Fruit fly (Drosophila melanogaster) whole organism, embryonic: Measurements from ENCODE around the gene SerRS.

Experiments
- Atf3 ChIP-seq: fragments of 200-800 bp; sonication (Bioruptor generic); optimal IDR thresholded peaks from 3 replicates; lab custom pipeline; 2016; ENCODE audit warnings: missing biosample characterization, missing genetic modification characterization
- Awh ChIP-seq: fragments of 200-800 bp; sonication (Bioruptor generic); IDR thresholded peaks from 2 replicates; pipeline ENCODE4, ENCODE4 v1.3.6; 2022; ENCODE audit warnings: missing biosample characterization, missing genetic modification characterization
- B-H1 ChIP-seq: fragments of 200-800 bp; sonication (Bioruptor generic); IDR thresholded peaks from 3 replicates; pipeline ENCODE4 v1.3.6; 2022; ENCODE audit warnings: missing biosample characterization, missing genetic modification characterization
- Bteb2 ChIP-seq: fragments of 200-800 bp; sonication (Bioruptor generic); optimal IDR thresholded peaks from 2 replicates; lab custom pipeline; 2016; ENCODE audit warnings: missing biosample characterization, missing genetic modification characterization
- CG10267 ChIP-seq: fragments of 200-800 bp; sonication (Bioruptor generic); optimal IDR thresholded peaks from 2 replicates; lab custom pipeline; 2018; ENCODE audit warnings: missing biosample characterization, mild to moderate bottlenecking, missing genetic modification characterization, moderate library complexity
- CG10431 ChIP-seq: fragments of 200-800 bp; sonication (Bioruptor generic); optimal IDR thresholded peaks from 3 replicates; lab custom pipeline; 2018; ENCODE audit warnings: missing biosample characterization, mild to moderate bottlenecking, missing genetic modification characterization
- CG11695 ChIP-seq: fragments of 200-800 bp; sonication (Bioruptor generic); IDR thresholded peaks from 3 replicates; pipeline ENCODE4 v1.3.6; 2022; ENCODE audit warnings: missing biosample characterization, missing genetic modification characterization
- CG12769 ChIP-seq: fragments of 200-800 bp; sonication (Bioruptor generic); optimal IDR thresholded peaks from 2 replicates; lab custom pipeline; 2019; ENCODE audit warnings: missing biosample characterization, mild to moderate bottlenecking, missing genetic modification characterization, moderate library complexity
- CG1603 ChIP-seq: fragments of 200-800 bp; sonication (Bioruptor generic); optimal IDR thresholded peaks from 2 replicates; lab custom pipeline; 2019; ENCODE audit warnings: missing biosample characterization, mild to moderate bottlenecking, missing genetic modification characterization, moderate library complexity
- CG16813 ChIP-seq: fragments of 200-800 bp; sonication (Bioruptor generic); IDR thresholded peaks from 3 replicates; pipeline ENCODE4 v1.3.6; 2022; ENCODE audit warnings: missing biosample characterization, missing genetic modification characterization; ENCODE audit not compliant: partially characterized antibody
- CG18619 ChIP-seq: fragments of 200-800 bp; sonication (Bioruptor generic); optimal IDR thresholded peaks from 3 replicates; lab custom pipeline; 2017; ENCODE audit warnings: missing biosample characterization, mild to moderate bottlenecking, missing genetic modification characterization
- CG30020 ChIP-seq: fragments of 200-800 bp; optimal IDR thresholded peaks from 2 replicates; lab custom pipeline; 2019; ENCODE audit warnings: missing biosample characterization, mild to moderate bottlenecking, missing genetic modification characterization, moderate library complexity
- CG34376 ChIP-seq: fragments of 200-800 bp; sonication (Bioruptor generic); optimal IDR thresholded peaks from 2 replicates; lab custom pipeline; 2018; ENCODE audit warnings: missing biosample characterization, mild to moderate bottlenecking, missing genetic modification characterization
- CG5245 ChIP-seq: fragments of 200-800 bp; sonication (Bioruptor generic); optimal IDR thresholded peaks from 3 replicates; lab custom pipeline; 2016; ENCODE audit warnings: missing biosample characterization, missing genetic modification characterization
- CG6254 ChIP-seq: fragments of 200-800 bp; sonication (Bioruptor generic); optimal IDR thresholded peaks from 3 replicates; lab custom pipeline; 2017; ENCODE audit warnings: mild to moderate bottlenecking, missing biosample characterization, missing genetic modification reagents, missing genetic modification characterization
- CG6654 ChIP-seq: fragments of 200-800 bp; sonication (Bioruptor generic); optimal IDR thresholded peaks from 2 replicates; lab custom pipeline; 2017; ENCODE audit warnings: missing biosample characterization, mild to moderate bottlenecking, missing genetic modification characterization
- CG6813 ChIP-seq: fragments of 200-800 bp; sonication (Bioruptor generic); optimal IDR thresholded peaks from 2 replicates; lab custom pipeline; 2017; ENCODE audit warnings: missing biosample characterization, missing genetic modification characterization, mild to moderate bottlenecking, moderate library complexity, missing genetic modification reagents
- CG7963 ChIP-seq: fragments of 200-800 bp; sonication (Bioruptor generic); IDR thresholded peaks from 3 replicates; pipeline ENCODE4 v1.3.6; 2022; ENCODE audit warnings: missing biosample characterization, missing genetic modification characterization; ENCODE audit not compliant: partially characterized antibody
- CG8359 ChIP-seq: fragments of 200-800 bp; sonication (Bioruptor generic); optimal IDR thresholded peaks from 2 replicates; lab custom pipeline; 2017; ENCODE audit warnings: missing biosample characterization, mild to moderate bottlenecking, missing genetic modification characterization, borderline replicate concordance
- CG8765 ChIP-seq: fragments of 200-800 bp; sonication (Bioruptor generic); IDR thresholded peaks from 2 replicates; pipeline ENCODE4 v1.3.6; 2022; ENCODE audit warnings: missing biosample characterization, missing genetic modification characterization
- CG8924 ChIP-seq: fragments of 200-800 bp; optimal IDR thresholded peaks from 3 replicates; lab custom pipeline; 2019; ENCODE audit warnings: missing biosample characterization, mild to moderate bottlenecking, missing genetic modification characterization, moderate library complexity
- Dip3 ChIP-seq: fragments of 200-800 bp; sonication (Bioruptor generic); optimal IDR thresholded peaks from 3 replicates; lab custom pipeline; 2016; ENCODE audit warnings: missing biosample characterization, missing genetic modification characterization
- Dp ChIP-seq: fragments of 200-800 bp; sonication (Bioruptor generic); optimal IDR thresholded peaks from 2 replicates; lab custom pipeline; 2018; ENCODE audit warnings: missing biosample characterization, mild to moderate bottlenecking, missing genetic modification characterization, moderate library complexity
- Hr51 ChIP-seq, 2 experiments: fragments of 200-800 bp; sonication (Bioruptor generic); optimal IDR thresholded peaks; 2 replicates in 1 of 2; 3 replicates in 1 of 2; lab custom pipeline; 2016 to 2018; ENCODE audit warnings: missing biosample characterization in 2 of 2, missing genetic modification characterization in 2 of 2, mild to moderate bottlenecking in 1 of 2, moderate library complexity in 1 of 2
- Mes4 ChIP-seq: fragments of 200-800 bp; sonication (Bioruptor generic); optimal IDR thresholded peaks from 2 replicates; lab custom pipeline; 2016; ENCODE audit warnings: missing biosample characterization, missing genetic modification characterization
- NfI ChIP-seq: fragments of 200-800 bp; sonication (Bioruptor generic); optimal IDR thresholded peaks from 3 replicates; lab custom pipeline; 2018; ENCODE audit warnings: missing biosample characterization, mild to moderate bottlenecking, missing genetic modification characterization, moderate library complexity
- Pdp1 ChIP-seq, 2 experiments: fragments of 200-800 bp; sonication (Bioruptor generic); optimal IDR thresholded peaks; 3 replicates each; lab custom pipeline; 2016; ENCODE audit warnings: missing biosample characterization in 2 of 2, missing genetic modification characterization in 2 of 2, mild to moderate bottlenecking in 1 of 2, moderate library complexity in 1 of 2
- Ptx1 ChIP-seq: fragments of 200-800 bp; sonication (Bioruptor generic); IDR thresholded peaks from 2 replicates; pipeline ENCODE4 v1.3.6; 2022; ENCODE audit warnings: missing biosample characterization, missing genetic modification characterization
- Side ChIP-seq: fragments of 200-800 bp; sonication (Bioruptor generic); optimal IDR thresholded peaks from 2 replicates; lab custom pipeline; 2016; ENCODE audit warnings: missing biosample characterization, missing genetic modification characterization
- Trl ChIP-seq, 3 experiments: fragments of >200 bp in 2 of 3; fragments of 200-800 bp in 1 of 3; sonication (Bioruptor generic) in 1 of 3; optimal IDR thresholded peaks; 2 replicates in 1 of 3; 3 replicates in 2 of 3; lab custom pipeline; 2016 to 2017; ENCODE audit warnings: missing biosample characterization in 1 of 3, missing genetic modification characterization in 1 of 3
- ara ChIP-seq: fragments of 200-800 bp; sonication (Bioruptor generic); IDR thresholded peaks from 2 replicates; pipeline ENCODE4 v1.3.6; 2022; ENCODE audit warnings: missing biosample characterization, missing genetic modification characterization
- bbx ChIP-seq: fragments of 200-800 bp; sonication (Bioruptor generic); IDR thresholded peaks from 2 replicates; pipeline ENCODE4 v1.3.6; 2022; ENCODE audit warnings: missing biosample characterization, missing genetic modification characterization; ENCODE audit not compliant: partially characterized antibody
- bowl ChIP-seq: fragments of 200-800 bp; sonication (Bioruptor generic); IDR thresholded peaks from 2 replicates; pipeline ENCODE4 v1.3.6; 2022; ENCODE audit warnings: missing biosample characterization, missing genetic modification characterization
- corto ChIP-seq: fragments of 200-800 bp; sonication (Bioruptor generic); optimal IDR thresholded peaks from 2 replicates; lab custom pipeline; 2016; ENCODE audit warnings: missing biosample characterization, mild to moderate bottlenecking, missing genetic modification characterization, moderate library complexity
- dmrt11E ChIP-seq: fragments of 200-800 bp; sonication (Bioruptor generic); optimal IDR thresholded peaks from 3 replicates; lab custom pipeline; 2018; ENCODE audit warnings: missing biosample characterization, mild to moderate bottlenecking, missing genetic modification characterization, moderate library complexity
- emc ChIP-seq: fragments of 200-800 bp; sonication (Bioruptor generic); optimal IDR thresholded peaks from 2 replicates; lab custom pipeline; 2016; ENCODE audit warnings: missing biosample characterization, missing genetic modification characterization
- ems ChIP-seq: fragments of 200-800 bp; sonication (Bioruptor generic); optimal IDR thresholded peaks from 3 replicates; lab custom pipeline; 2016; ENCODE audit warnings: missing biosample characterization, missing genetic modification characterization
- fd102C ChIP-seq: fragments of 200-800 bp; sonication (Bioruptor generic); optimal IDR thresholded peaks from 2 replicates; lab custom pipeline; 2018; ENCODE audit warnings: missing biosample characterization, mild to moderate bottlenecking, missing genetic modification characterization, moderate library complexity
- fd64A ChIP-seq: fragments of 200-800 bp; sonication (Bioruptor generic); optimal IDR thresholded peaks from 3 replicates; lab custom pipeline; 2018; ENCODE audit warnings: missing biosample characterization, mild to moderate bottlenecking, missing genetic modification characterization
- lilli ChIP-seq: fragments of 200-800 bp; sonication (Bioruptor generic); optimal IDR thresholded peaks from 3 replicates; lab custom pipeline; 2016; ENCODE audit warnings: missing biosample characterization, missing genetic modification characterization
- nerfin-2 ChIP-seq: fragments of 200-800 bp; sonication (Bioruptor generic); IDR thresholded peaks from 2 replicates; pipeline ENCODE4 v1.3.6; 2022; ENCODE audit warnings: missing biosample characterization, missing genetic modification characterization; ENCODE audit not compliant: partially characterized antibody
- pros ChIP-seq: fragments of 200-800 bp; sonication (Bioruptor generic); optimal IDR thresholded peaks from 3 replicates; lab custom pipeline; 2019; ENCODE audit warnings: missing biosample characterization, mild to moderate bottlenecking, missing genetic modification characterization, moderate library complexity
- psq ChIP-seq: fragments of 200-800 bp; sonication (Bioruptor generic); optimal IDR thresholded peaks from 2 replicates; lab custom pipeline; 2017; ENCODE audit warnings: missing biosample characterization, missing genetic modification characterization
- pzg ChIP-seq: fragments of 200-800 bp; sonication (Bioruptor generic); optimal IDR thresholded peaks from 3 replicates; lab custom pipeline; 2018; ENCODE audit warnings: missing biosample characterization, mild to moderate bottlenecking, missing genetic modification characterization, moderate library complexity
- seq ChIP-seq: fragments of 200-800 bp; sonication (Bioruptor generic); IDR thresholded peaks from 2 replicates; pipeline ENCODE4 v1.3.6; 2022; ENCODE audit warnings: missing biosample characterization, missing genetic modification characterization
- tx ChIP-seq: fragments of 200-800 bp; sonication (Bioruptor generic); optimal IDR thresholded peaks from 2 replicates; lab custom pipeline; 2016; ENCODE audit warnings: missing biosample characterization, missing genetic modification characterization
- vfl ChIP-seq: fragments of 200-800 bp; sonication (Bioruptor generic); optimal IDR thresholded peaks from 2 replicates; lab custom pipeline; 2016; ENCODE audit warnings: missing biosample characterization, missing genetic modification characterization
- wor ChIP-seq: fragments of 200-800 bp; sonication (Bioruptor generic); IDR thresholded peaks from 2 replicates; pipeline ENCODE4 v1.3.6; 2022; ENCODE audit warnings: missing biosample characterization, missing genetic modification characterization

SerRS gene

dm6 chr2L:3055710-3056447, 18.7 kb upstream of the SerRS start (continued):
- no peak for TF ChIP-seq Trl (optimal IDR thresholded peaks at IDR 0.05; lab: Kevin White, UChicago)
- no peak for TF ChIP-seq Trl (GFP tag; optimal IDR thresholded peaks at IDR 0.05; lab: Kevin White, UChicago)
- no peak for TF ChIP-seq CG8765 (GFP tag; lab: Robert Waterston, UW)
- TF ChIP-seq Dip3 (GFP tag; lab: Kevin White, UChicago), result peak; percentile 37
- TF ChIP-seq nerfin-2 (GFP tag; lab: Robert Waterston, UW), result no peak
- no peak for TF ChIP-seq CG6654 (GFP tag; lab: Kevin White, UChicago)
- TF ChIP-seq ems (GFP tag; lab: Kevin White, UChicago), result peak; percentile 30
- TF ChIP-seq CG16813 (GFP tag; lab: Robert Waterston, UW), result no peak
- TF ChIP-seq CG30020 (tag; lab: Kevin White, UChicago), result no peak
- peak; percentile 5 to 56 for TF ChIP-seq Hr51 (GFP tag; optimal IDR thresholded peaks at IDR 0.05; lab: Kevin White, UChicago)
- no peak for TF ChIP-seq Mes4
- no peak for TF ChIP-seq pros
- TF ChIP-seq ara (GFP tag; lab: Robert Waterston, UW), result 0 out of 2 replicates have a peak, but pooled peaks have one; percentile 25
- peak; percentile 24; the same call in 1 of the 3 replicates for TF ChIP-seq CG11695 (GFP tag; lab: Robert Waterston, UW)
- TF ChIP-seq dmrt11E (tag; lab: Kevin White, UChicago), result peak; percentile 10
- no peak for TF ChIP-seq corto (GFP tag; lab: Kevin White, UChicago)
- no peak for TF ChIP-seq CG5245
- TF ChIP-seq Awh, result no peak
- TF ChIP-seq CG12769, result no peak
- TF ChIP-seq Pdp1 (GFP tag; optimal IDR thresholded peaks at IDR 0.05; lab: Kevin White, UChicago), result peak; percentile 4 to 48
- TF ChIP-seq CG34376 (GFP tag; lab: Kevin White, UChicago), result peak; percentile 63
- TF ChIP-seq wor (GFP tag; lab: Robert Waterston, UW), result no peak
- TF ChIP-seq fd102C (GFP tag; lab: Kevin White, UChicago), result no peak
- TF ChIP-seq NfI (GFP tag; lab: Kevin White, UChicago), result no peak
- TF ChIP-seq CG8924 (tag; lab: Kevin White, UChicago), result peak; percentile 46
- no peak for TF ChIP-seq fd64A (GFP tag; lab: Kevin White, UChicago)
- TF ChIP-seq pzg, result peak; percentile 21
- TF ChIP-seq Atf3 (GFP tag; lab: Kevin White, UChicago), result no peak
- peak; percentile 18; the same call in 1 of the 2 replicates for TF ChIP-seq bbx (GFP tag; lab: Robert Waterston, UW)
- no peak for TF ChIP-seq emc
- TF ChIP-seq CG8359 (GFP tag; lab: Kevin White, UChicago), result no peak
- no peak for TF ChIP-seq vfl (GFP tag; lab: Kevin White, UChicago)
- peak; percentile 52 for TF ChIP-seq Ptx1 (GFP tag; lab: Robert Waterston, UW)
- no peak for TF ChIP-seq Side
- TF ChIP-seq CG10431 (GFP tag; lab: Kevin White, UChicago), result no peak
- TF ChIP-seq CG6254 (GFP tag; lab: Kevin White, UChicago), result no peak
- 0 out of 3 replicates have a peak, but pooled peaks have one; percentile 19 for TF ChIP-seq CG7963 (GFP tag; lab: Robert Waterston, UW)
- TF ChIP-seq lilli (GFP tag; lab: Kevin White, UChicago), result peak; percentile 50
- no peak for TF ChIP-seq CG1603
- TF ChIP-seq CG6813 (GFP tag; lab: Kevin White, UChicago), result no peak
- no peak for TF ChIP-seq bowl
- no peak for TF ChIP-seq psq (GFP tag; lab: Kevin White, UChicago)
- no peak for TF ChIP-seq B-H1
- TF ChIP-seq seq (GFP tag; lab: Robert Waterston, UW), result peak; percentile 18; the same call in 1 of the 2 replicates
- TF ChIP-seq CG10267 (tag; lab: Kevin White, UChicago), result peak; percentile 6
- peak; percentile 70 for TF ChIP-seq Dp
- TF ChIP-seq CG18619, result peak; percentile 71
- no peak for TF ChIP-seq Bteb2
- TF ChIP-seq tx (GFP tag; lab: Kevin White, UChicago), result no peak
